Worm (Caenorhabditis elegans): ENCODE results near the gene tag-322.

Gene tag-322

DNA sequence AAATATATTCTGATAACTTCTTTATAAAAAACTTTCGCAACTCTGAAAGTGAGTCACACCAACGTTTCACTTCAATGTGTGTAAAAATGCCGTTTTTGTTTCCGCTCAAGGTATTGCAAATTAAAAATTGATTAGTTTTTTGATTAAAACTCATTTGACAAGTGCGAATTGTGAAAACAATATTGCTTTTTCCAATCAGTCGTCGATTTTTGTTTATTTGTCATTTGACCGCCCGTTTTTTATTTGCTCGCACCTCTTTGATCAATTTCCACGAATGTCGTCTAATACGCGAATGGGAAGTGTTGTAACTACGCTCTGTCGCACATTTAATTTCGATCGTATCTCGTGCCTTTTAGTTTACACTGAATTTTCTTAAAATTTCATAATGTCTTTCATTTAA, 44.8 kb upstream of the tag-322 start, which contains the start of gene mvb-12 (continued):
- TF ChIP-seq grh-1 (GFP tag; IDR thresholded peaks at IDR 0.05) (no peak), nhr-71 (tag; optimal IDR thresholded peaks at IDR 0.05) (peak; percentile 34), aha-1 (tag; optimal IDR thresholded peaks at IDR 0.05) (no peak), tbx-2 (tag; optimal IDR thresholded peaks at IDR 0.05) (no peak), lin-13 (GFP tag; optimal IDR thresholded peaks at IDR 0.05) (no peak), sox-4 (tag; optimal IDR thresholded peaks at IDR 0.05) (no peak), C16A3.4 (tag; optimal IDR thresholded peaks at IDR 0.05) (peak; percentile 2), sup-37 (GFP tag; optimal IDR thresholded peaks at IDR 0.05) (no peak), hpl-2 (GFP tag; optimal IDR thresholded peaks at IDR 0.05) (no peak), unc-30 (tag; optimal IDR thresholded peaks at IDR 0.05) (no peak), nhr-28 (tag; optimal IDR thresholded peaks at IDR 0.05) (no peak), mab-9 (GFP tag; IDR thresholded peaks at IDR 0.05) (no peak), C04F5.9 (tag; optimal IDR thresholded peaks at IDR 0.05) (no peak), zip-4 (GFP tag; optimal IDR thresholded peaks at IDR 0.05) (no peak), elt-3 (tag; optimal IDR thresholded peaks at IDR 0.05) (no peak), mdl-1 (tag; optimal IDR thresholded peaks at IDR 0.05) (peak in 1 of 2 experiments; percentile 13), nhr-19 (GFP tag; conservative IDR thresholded peaks at IDR 0.05) (no peak), lin-15B (tag; optimal IDR thresholded peaks at IDR 0.05) (peak; percentile 5), unc-130 (tag; optimal IDR thresholded peaks at IDR 0.05) (no peak), unc-98 (GFP tag; IDR thresholded peaks at IDR 0.05) (no peak), fkh-10 (GFP tag; optimal IDR thresholded peaks at IDR 0.05) (no peak), nhr-85 (tag) (no peak), mep-1 (tag; optimal IDR thresholded peaks at IDR 0.05) (peak; percentile 31), nhr-20 (tag; optimal IDR thresholded peaks at IDR 0.05) (no peak), vab-15 (tag; optimal IDR thresholded peaks at IDR 0.05) (no peak), hlh-4 (tag; optimal IDR thresholded peaks at IDR 0.05) (no peak), efl-3 (GFP tag; optimal IDR thresholded peaks at IDR 0.05) (no peak), aly-2 (tag; optimal IDR thresholded peaks at IDR 0.05) (no peak), efl-1 (optimal IDR thresholded peaks at IDR 0.05) (peak; percentile 2 to 5), efl-1 (GFP tag; optimal IDR thresholded peaks at IDR 0.05 in 1 of 2) (peak; percentile 31 to 75), ceh-90 (tag; optimal IDR thresholded peaks at IDR 0.05) (no peak), unc-86 (tag; optimal IDR thresholded peaks at IDR 0.05) (no peak), pag-3 (tag; optimal IDR thresholded peaks at IDR 0.05; ENCODE audit: borderline replicate concordance, insufficient read depth) (no peak), mef-2 (tag; optimal IDR thresholded peaks at IDR 0.05) (no peak), xbp-1 (tag; optimal IDR thresholded peaks at IDR 0.05) (peak; percentile 9), egl-13 (tag; optimal IDR thresholded peaks at IDR 0.05) (no peak), hlh-17 (GFP tag; optimal IDR thresholded peaks at IDR 0.05; ENCODE audit: borderline replicate concordance) (no peak), ceh-8 (GFP tag; optimal IDR thresholded peaks at IDR 0.05) (no peak), pax-3 (tag; optimal IDR thresholded peaks at IDR 0.05) (no peak), ama-1 (optimal IDR thresholded peaks at IDR 0.05) (no peak), elt-2 (tag; optimal IDR thresholded peaks at IDR 0.05) (no peak), nhr-237 (tag; optimal IDR thresholded peaks at IDR 0.05) (no peak), fos-1 (tag; optimal IDR thresholded peaks at IDR 0.05) (no peak), pqm-1 (tag; optimal IDR thresholded peaks at IDR 0.05) (no peak), dsc-1 (tag; optimal IDR thresholded peaks at IDR 0.05) (no peak), blmp-1 (tag; optimal IDR thresholded peaks at IDR 0.05) (peak; percentile 5), lin-35 (GFP tag; optimal IDR thresholded peaks at IDR 0.05) (no peak), nhr-77 (tag; optimal IDR thresholded peaks at IDR 0.05) (peak; percentile 4), fkh-4 (tag; optimal IDR thresholded peaks at IDR 0.05; ENCODE audit: borderline replicate concordance) (no peak), snu-23 (GFP tag; optimal IDR thresholded peaks at IDR 0.05) (peak; percentile 29)
